Worm (Caenorhabditis elegans) whole organism, early embryonic: Measurements from ENCODE around the gene ttll-5.

ENCODE experiments used
- B0310.2 ChIP-seq: sonication (generic microtip); optimal IDR thresholded peaks from 2 replicates; lab custom pipeline; 2016; ENCODE audit warnings: mild to moderate bottlenecking, missing genetic modification characterization, missing compliant biosample characterization
- F13C5.2 ChIP-seq: sonication (generic microtip); optimal IDR thresholded peaks from 2 replicates; lab custom pipeline; 2017; ENCODE audit warnings: mild to moderate bottlenecking, missing genetic modification characterization, inconsistent platforms, missing compliant biosample characterization
- aly-1 ChIP-seq: sonication (generic microtip); optimal IDR thresholded peaks from 2 replicates; lab custom pipeline; 2016; ENCODE audit warnings: missing genetic modification characterization, missing compliant biosample characterization
- ama-1 ChIP-seq: fragments of 150-350 bp; optimal IDR thresholded peaks from 2 replicates; lab custom pipeline; 2014
- ceh-13 ChIP-seq: fragments of 200-800 bp; sonication (Bioruptor generic); optimal IDR thresholded peaks from 2 replicates; lab custom pipeline; 2018; ENCODE audit warnings: mild to moderate bottlenecking, missing genetic modification characterization, missing compliant biosample characterization
- ceh-36 ChIP-seq: sonication (generic microtip); optimal IDR thresholded peaks from 2 replicates; lab custom pipeline; 2016; ENCODE audit warnings: missing genetic modification characterization, inconsistent platforms, missing compliant biosample characterization
- flt-1 ChIP-seq: fragments of 200-800 bp; sonication (Bioruptor generic); IDR thresholded peaks from 2 replicates; pipeline ENCODE4 v1.3.6; 2022; ENCODE audit warnings: missing genetic modification characterization, missing compliant biosample characterization
- hmbx-1 ChIP-seq: sonication (generic microtip); optimal IDR thresholded peaks from 2 replicates; lab custom pipeline; 2016; ENCODE audit warnings: mild to moderate bottlenecking, missing genetic modification characterization, missing compliant biosample characterization
- hnd-1 ChIP-seq: sonication (generic microtip); optimal IDR thresholded peaks from 2 replicates; lab custom pipeline; 2016; ENCODE audit warnings: missing genetic modification characterization, missing compliant biosample characterization
- scrt-1 ChIP-seq: fragments of 200-800 bp; sonication (Bioruptor generic); IDR thresholded peaks from 2 replicates; pipeline ENCODE4 v1.3.6; 2022; ENCODE audit warnings: missing genetic modification characterization, missing compliant biosample characterization
- sea-1 ChIP-seq: fragments of 200-800 bp; sonication (Bioruptor generic); conservative IDR thresholded peaks from 2 replicates; pipeline ENCODE4 v1.3.6; 2022; ENCODE audit warnings: missing genetic modification characterization, missing compliant biosample characterization
- tbx-11 ChIP-seq: fragments of 200-800 bp; sonication (Bioruptor generic); IDR thresholded peaks from 2 replicates; pipeline ENCODE4 v1.3.6; 2022; ENCODE audit warnings: missing genetic modification characterization, missing compliant biosample characterization
- tbx-37 ChIP-seq: fragments of 200-800 bp; sonication (Bioruptor generic); conservative IDR thresholded peaks from 2 replicates; pipeline ENCODE4 v1.3.6; 2022; ENCODE audit warnings: missing genetic modification reagents, missing genetic modification characterization, missing compliant biosample characterization
- tra-4 ChIP-seq: sonication (generic microtip); optimal IDR thresholded peaks from 2 replicates; lab custom pipeline; 2017; ENCODE audit warnings: missing genetic modification characterization, missing compliant biosample characterization

- TF ChIP-seq hnd-1 (tag; lab: Kevin White, UChicago) (no peak), tra-4 (tag; lab: Kevin White, UChicago) (no peak), ama-1 (lab: Kevin White, UChicago) (no peak), scrt-1 (GFP tag; lab: Robert Waterston, UW) (no peak), tbx-37 (GFP tag; lab: Robert Waterston, UW) (no peak), ceh-13 (no peak), sea-1 (GFP tag; lab: Robert Waterston, UW) (no peak), ceh-36 (tag; lab: Kevin White, UChicago) (no peak), flt-1 (GFP tag; lab: Robert Waterston, UW) (no peak), hmbx-1 (tag; lab: Kevin White, UChicago) (no peak), tbx-11 (GFP tag; lab: Robert Waterston, UW) (no peak), B0310.2 (no peak), aly-1 (tag; lab: Kevin White, UChicago) (no peak), F13C5.2 (tag; lab: Kevin White, UChicago) (no peak)
Measured at ce11 chrV:11552379-11552778, 43.5 kb downstream of the ttll-5 start, which contains the start of gene srx-85.
